Fruit fly (Drosophila melanogaster) whole organism, adult: Measurements from ENCODE around the gene CG42747.

Experiments
- CG11617 ChIP-seq: fragments of 200-800 bp; sonication (Bioruptor generic); optimal IDR thresholded peaks from 2 replicates; lab custom pipeline; 2017; ENCODE audit warnings: mild to moderate bottlenecking, missing biosample characterization, missing genetic modification reagents, missing genetic modification characterization
- CG33017 ChIP-seq: fragments of 200-800 bp; sonication (Bioruptor generic); optimal IDR thresholded peaks from 2 replicates; lab custom pipeline; 2018; ENCODE audit warnings: missing biosample characterization, mild to moderate bottlenecking, missing genetic modification characterization, moderate library complexity
- CG7101 ChIP-seq: fragments of 200-800 bp; sonication (Bioruptor generic); optimal IDR thresholded peaks from 2 replicates; lab custom pipeline; 2018; ENCODE audit warnings: missing biosample characterization, mild to moderate bottlenecking, missing genetic modification characterization, moderate library complexity
- Clk ChIP-seq: fragments of 200-800 bp; sonication (Bioruptor generic); optimal IDR thresholded peaks from 2 replicates; lab custom pipeline; 2017; ENCODE audit warnings: missing biosample characterization, missing genetic modification characterization
- Hr96 ChIP-seq: fragments of 200-800 bp; sonication (Bioruptor generic); optimal IDR thresholded peaks from 2 replicates; lab custom pipeline; 2016; ENCODE audit warnings: missing biosample characterization, missing genetic modification characterization
- Mnt ChIP-seq: fragments of 200-800 bp; sonication (Bioruptor generic); optimal IDR thresholded peaks from 2 replicates; lab custom pipeline; 2016; ENCODE audit warnings: missing biosample characterization, mild to moderate bottlenecking, missing genetic modification characterization
- kay ChIP-seq: fragments of 200-800 bp; sonication (Bioruptor generic); peaks from one replicate; lab custom pipeline; 2016; ENCODE audit warnings: missing biosample characterization, missing genetic modification characterization, borderline replicate concordance
- pad ChIP-seq: fragments of 200-800 bp; sonication (Bioruptor generic); optimal IDR thresholded peaks from 3 replicates; lab custom pipeline; 2017; ENCODE audit warnings: missing biosample characterization, missing genetic modification characterization, mild to moderate bottlenecking, moderate library complexity, missing genetic modification reagents
- tj ChIP-seq: fragments of 200-800 bp; sonication (Bioruptor generic); optimal IDR thresholded peaks from 3 replicates; lab custom pipeline; 2017; ENCODE audit warnings: missing biosample characterization, mild to moderate bottlenecking, missing genetic modification characterization, moderate library complexity
- toe ChIP-seq: fragments of 200-800 bp; sonication (Bioruptor generic); optimal IDR thresholded peaks from 2 replicates; lab custom pipeline; 2016; ENCODE audit warnings: missing biosample characterization, missing genetic modification characterization

DNA sequence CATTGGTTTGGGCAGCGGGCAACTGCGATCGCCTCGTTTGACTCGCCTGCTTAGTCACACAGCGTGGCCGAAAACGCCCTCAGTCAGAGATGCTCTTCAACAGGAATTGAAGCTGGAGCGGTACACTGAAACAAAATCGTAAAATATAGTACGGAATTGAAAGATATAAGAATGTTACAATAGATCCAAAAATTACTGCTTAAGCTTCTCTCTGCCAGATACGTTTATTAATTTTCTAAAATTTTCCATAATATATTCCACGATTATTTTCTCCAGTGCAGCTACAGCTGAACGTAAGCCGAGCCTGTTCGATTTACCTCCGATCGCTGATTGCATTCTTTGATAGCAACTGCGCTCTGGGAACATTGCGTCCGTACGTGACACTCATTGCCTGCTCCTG is 41.2 kb upstream of the CG42747 start:
- TF ChIP-seq toe (GFP tag; lab: Kevin White, UChicago) (no peak), CG11617 (GFP tag; lab: Kevin White, UChicago) (no peak), tj (GFP tag; lab: Kevin White, UChicago) (no peak), CG33017 (no peak), Clk (GFP tag; lab: Kevin White, UChicago) (no peak), Mnt (no peak), Hr96 (GFP tag; lab: Kevin White, UChicago) (no peak), CG7101 (tag; lab: Kevin White, UChicago) (no peak), kay (GFP tag; lab: Kevin White, UChicago) (no peak), pad (no peak)
